Fruit fly (Drosophila melanogaster): Measurements from ENCODE around the gene mesh.

mesh gene

dm6 chr3R:31218997-31219992, 23.7 kb upstream of the mesh start, which contains the start of gene ATPsynC (continued):
- no peak for TF ChIP-seq lov (optimal IDR thresholded peaks at IDR 0.05)
- no peak for TF ChIP-seq lov (GFP tag; IDR thresholded peaks at IDR 0.05)
- TF ChIP-seq CG1024 (GFP tag; IDR thresholded peaks at IDR 0.05): no peak
- TF ChIP-seq sim (GFP tag; IDR thresholded peaks at IDR 0.05): no peak
- no peak for TF ChIP-seq CG31441 (GFP tag; IDR thresholded peaks at IDR 0.05)
- no peak for TF ChIP-seq E2f2 (GFP tag; IDR thresholded peaks at IDR 0.05)
- TF ChIP-seq CG30403 (GFP tag; optimal IDR thresholded peaks at IDR 0.05): no peak
- TF ChIP-seq inv (GFP tag; IDR thresholded peaks at IDR 0.05; ENCODE audit: partially characterized antibody): no peak
- TF ChIP-seq CG6854 (GFP tag; optimal IDR thresholded peaks at IDR 0.05): peak; percentile 79
- TF ChIP-seq ken (GFP tag; IDR thresholded peaks at IDR 0.05): no peak
- TF ChIP-seq CG30020 (tag; optimal IDR thresholded peaks at IDR 0.05): peak; percentile 91
- no peak for TF ChIP-seq Rfx (GFP tag; IDR thresholded peaks at IDR 0.05)
- TF ChIP-seq CG9609 (GFP tag; optimal IDR thresholded peaks at IDR 0.05): peak; percentile 12
- no peak for TF ChIP-seq CG14441 (GFP tag; IDR thresholded peaks at IDR 0.05)
- TF ChIP-seq wdn (GFP tag; IDR thresholded peaks at IDR 0.05): no peak
- no peak for TF ChIP-seq ham (GFP tag; IDR thresholded peaks at IDR 0.05)
- TF ChIP-seq CG43689 (GFP tag; IDR thresholded peaks at IDR 0.05): no peak
- TF ChIP-seq croc (GFP tag; conservative IDR thresholded peaks at IDR 0.05): no peak
- no peak for TF ChIP-seq esg (GFP tag; conservative IDR thresholded peaks at IDR 0.05)
- TF ChIP-seq CG7556 (GFP tag; optimal IDR thresholded peaks at IDR 0.05): no peak
- peak; percentile 73 for TF ChIP-seq cwo (GFP tag; optimal IDR thresholded peaks at IDR 0.05)
- peak; percentile 9 for TF ChIP-seq CG8290 (GFP tag; optimal IDR thresholded peaks at IDR 0.05)
- TF ChIP-seq CG8290 (tag; optimal IDR thresholded peaks at IDR 0.05): peak in 1 of 2 experiments; percentile 93
- TF ChIP-seq Adf1 (GFP tag; IDR thresholded peaks at IDR 0.05): no peak
- no peak for TF ChIP-seq ase (GFP tag; IDR thresholded peaks at IDR 0.05)
- no peak for TF ChIP-seq CkIIα-i1 (GFP tag; IDR thresholded peaks at IDR 0.05)
- TF ChIP-seq Hmx (GFP tag; optimal IDR thresholded peaks at IDR 0.05): no peak

- TF ChIP-seq wek (GFP tag; optimal IDR thresholded peaks at IDR 0.05) (no peak), CG15601 (tag; optimal IDR thresholded peaks at IDR 0.05) (no peak), sqz (GFP tag; optimal IDR thresholded peaks at IDR 0.05) (no peak), sd (tag; optimal IDR thresholded peaks at IDR 0.05) (peak; percentile 67), CG11560 (tag; IDR thresholded peaks at IDR 0.05) (no peak), Ssrp (tag; optimal IDR thresholded peaks at IDR 0.05) (no peak), tap (tag; optimal IDR thresholded peaks at IDR 0.05) (no peak), CG17568 (GFP tag; optimal IDR thresholded peaks at IDR 0.05) (no peak), ci (GFP tag; IDR thresholded peaks at IDR 0.05) (no peak), Sin3A (optimal IDR thresholded peaks at IDR 0.05) (no peak), en (GFP tag; optimal IDR thresholded peaks at IDR 0.05) (no peak), CG11093 (GFP tag; IDR thresholded peaks at IDR 0.05) (no peak), CHES-1-like (GFP tag; optimal IDR thresholded peaks at IDR 0.05) (no peak), ems (GFP tag; optimal IDR thresholded peaks at IDR 0.05) (no peak), CG34224 (GFP tag; IDR thresholded peaks at IDR 0.05; ENCODE audit: partially characterized antibody) (no peak), mirr (GFP tag; optimal IDR thresholded peaks at IDR 0.05) (peak; percentile 18), sens (GFP tag) (peak; percentile 47), dm (GFP tag; optimal IDR thresholded peaks at IDR 0.05) (peak; percentile 62), inv (GFP tag; IDR thresholded peaks at IDR 0.05; ENCODE audit: partially characterized antibody) (no peak), CG1832 (GFP tag; optimal IDR thresholded peaks at IDR 0.05) (no peak), CG33213 (GFP tag; optimal IDR thresholded peaks at IDR 0.05) (peak; percentile 17), phol (tag; optimal IDR thresholded peaks at IDR 0.05) (no peak), CG8290 (GFP tag; optimal IDR thresholded peaks at IDR 0.05) (no peak), CG8290 (tag; optimal IDR thresholded peaks at IDR 0.05) (peak in 1 of 2 experiments; percentile 17), tio (GFP tag; optimal IDR thresholded peaks at IDR 0.05) (no peak), nmo (GFP tag; optimal IDR thresholded peaks at IDR 0.05) (peak; percentile 13)
Measured at dm6 chr3R:31218214-31218876, 22.8 kb upstream of the mesh start.
